Worm (Caenorhabditis elegans): ENCODE measurements around the gene Y62F5A.9.

ce11 chrII:11521300-11521699 lies 17.3 kb downstream of the Y62F5A.9 start, which contains the start of gene Y62F5A.10:
- TF ChIP-seq ces-1 (GFP tag; optimal IDR thresholded peaks at IDR 0.05), result no peak
- no peak for TF ChIP-seq zfp-2 (tag; optimal IDR thresholded peaks at IDR 0.05)
- no peak for TF ChIP-seq ama-1 (optimal IDR thresholded peaks at IDR 0.05)
- no peak for TF ChIP-seq hmg-1.1 (GFP tag; IDR thresholded peaks at IDR 0.05)
- TF ChIP-seq zfp-3 (GFP tag; conservative IDR thresholded peaks at IDR 0.05), result no peak
- no peak for TF ChIP-seq ceh-20 (GFP tag; IDR thresholded peaks at IDR 0.05)
- no peak for TF ChIP-seq nhr-10 (tag; optimal IDR thresholded peaks at IDR 0.05)
- TF ChIP-seq spr-1 (tag; optimal IDR thresholded peaks at IDR 0.05), result no peak
- no peak for TF ChIP-seq lin-29 (GFP tag; IDR thresholded peaks at IDR 0.05)
- TF ChIP-seq pha-4 (GFP tag; IDR thresholded peaks at IDR 0.05), result no peak
- no peak for TF ChIP-seq pha-4 (tag; optimal IDR thresholded peaks at IDR 0.05)
- TF ChIP-seq ceh-82 (tag; optimal IDR thresholded peaks at IDR 0.05), result no peak

Data from whole organism, L4 larva.